Fruit fly (Drosophila melanogaster): ENCODE data around the gene bma.

bma gene

dm6 chr3L:9872035-9872434 lies 35.9 kb upstream of the bma start:
- TF ChIP-seq foxo (GFP tag; optimal IDR thresholded peaks at IDR 0.05) (no peak), Rel (GFP tag; optimal IDR thresholded peaks at IDR 0.05) (no peak), Rel (tag; optimal IDR thresholded peaks at IDR 0.05) (no peak), Myc (optimal IDR thresholded peaks at IDR 0.05) (no peak), Hnf4 (GFP tag; optimal IDR thresholded peaks at IDR 0.05) (no peak), N (GFP tag; optimal IDR thresholded peaks at IDR 0.05) (no peak), dsf (GFP tag; optimal IDR thresholded peaks at IDR 0.05; ENCODE audit: borderline replicate concordance) (no peak), Mio (GFP tag; optimal IDR thresholded peaks at IDR 0.05) (no peak), sv (GFP tag; optimal IDR thresholded peaks at IDR 0.05) (no peak), CG32264 (GFP tag; optimal IDR thresholded peaks at IDR 0.05) (no peak), rgr (GFP tag; optimal IDR thresholded peaks at IDR 0.05) (no peak), GATAd (GFP tag; optimal IDR thresholded peaks at IDR 0.05) (no peak), CrebA (GFP tag; optimal IDR thresholded peaks at IDR 0.05; ENCODE audit: borderline replicate concordance) (no peak), HLH106 (tag; optimal IDR thresholded peaks at IDR 0.05) (no peak), dl (GFP tag; optimal IDR thresholded peaks at IDR 0.05; ENCODE audit: insufficient read depth in 1 of 2, partially characterized antibody in 2 of 2) (no peak), lola (GFP tag; optimal IDR thresholded peaks at IDR 0.05) (no peak), psq (GFP tag; optimal IDR thresholded peaks at IDR 0.05) (no peak), usp (GFP tag; optimal IDR thresholded peaks at IDR 0.05) (no peak)

dm6 chr3L:9878685-9879084 lies 29.2 kb upstream of the bma start, which contains the start of gene CG34382:
TSS of gene CG34382 (plus strand) at chr3L:9878985.
- TF ChIP-seq Myc (optimal IDR thresholded peaks at IDR 0.05) = no peak
- TF ChIP-seq sv (GFP tag; optimal IDR thresholded peaks at IDR 0.05) = no peak
- TF ChIP-seq brk (GFP tag; optimal IDR thresholded peaks at IDR 0.05) = no peak
- TF ChIP-seq psq (GFP tag; optimal IDR thresholded peaks at IDR 0.05) = no peak
- no peak for TF ChIP-seq CG32264 (GFP tag; optimal IDR thresholded peaks at IDR 0.05)
- no peak for TF ChIP-seq Jra (GFP tag; optimal IDR thresholded peaks at IDR 0.05)

- TF ChIP-seq woc (GFP tag; optimal IDR thresholded peaks at IDR 0.05) (peak; percentile 49), Dif (GFP tag; optimal IDR thresholded peaks at IDR 0.05; ENCODE audit: partially characterized antibody) (no peak), Dfd (GFP tag; optimal IDR thresholded peaks at IDR 0.05) (no peak), dmrt93B (GFP tag; optimal IDR thresholded peaks at IDR 0.05) (peak; percentile 77), HLH106 (tag; optimal IDR thresholded peaks at IDR 0.05) (peak; percentile 92), CG9705 (GFP tag; optimal IDR thresholded peaks at IDR 0.05) (peak; percentile 57), fru (GFP tag; optimal IDR thresholded peaks at IDR 0.05) (peak; percentile 51), Hr78 (GFP tag; optimal IDR thresholded peaks at IDR 0.05) (no peak), h (GFP tag; optimal IDR thresholded peaks at IDR 0.05) (peak; percentile 68), sv (GFP tag; optimal IDR thresholded peaks at IDR 0.05) (peak; percentile 52), Abd-B (GFP tag; optimal IDR thresholded peaks at IDR 0.05) (no peak), lola (GFP tag; optimal IDR thresholded peaks at IDR 0.05) (no peak), CG32264 (GFP tag; optimal IDR thresholded peaks at IDR 0.05) (no peak), tai (GFP tag; optimal IDR thresholded peaks at IDR 0.05) (no peak), usp (GFP tag; optimal IDR thresholded peaks at IDR 0.05) (no peak), psq (GFP tag; optimal IDR thresholded peaks at IDR 0.05) (peak; percentile 77), OdsH (GFP tag; optimal IDR thresholded peaks at IDR 0.05) (peak; percentile 80), Sp1 (GFP tag; optimal IDR thresholded peaks at IDR 0.05) (peak; percentile 89), N (GFP tag; optimal IDR thresholded peaks at IDR 0.05) (no peak), Hnf4 (GFP tag; optimal IDR thresholded peaks at IDR 0.05) (no peak), dsf (GFP tag; optimal IDR thresholded peaks at IDR 0.05; ENCODE audit: borderline replicate concordance) (no peak), ey (GFP tag; optimal IDR thresholded peaks at IDR 0.05) (peak; percentile 46), pan (optimal IDR thresholded peaks at IDR 0.05) (no peak), Rel (GFP tag; optimal IDR thresholded peaks at IDR 0.05) (no peak), Rel (tag; optimal IDR thresholded peaks at IDR 0.05) (peak; percentile 44), jim (GFP tag; optimal IDR thresholded peaks at IDR 0.05) (no peak), foxo (GFP tag; optimal IDR thresholded peaks at IDR 0.05) (peak in 1 of 2 experiments; percentile 76), rgr (GFP tag; optimal IDR thresholded peaks at IDR 0.05) (peak; percentile 78), CrebA (GFP tag; optimal IDR thresholded peaks at IDR 0.05; ENCODE audit: borderline replicate concordance) (no peak), Jra (GFP tag; optimal IDR thresholded peaks at IDR 0.05) (no peak), Myc (optimal IDR thresholded peaks at IDR 0.05) (no peak), br (GFP tag; optimal IDR thresholded peaks at IDR 0.05) (no peak), Vsx2 (GFP tag; optimal IDR thresholded peaks at IDR 0.05; ENCODE audit: partially characterized antibody) (no peak), GATAd (GFP tag; optimal IDR thresholded peaks at IDR 0.05) (peak; percentile 34), Mio (GFP tag; optimal IDR thresholded peaks at IDR 0.05) (no peak), Hr83 (GFP tag; optimal IDR thresholded peaks at IDR 0.05; ENCODE audit: poor library complexity, severe bottlenecking) (peak; percentile 29), sage (GFP tag; optimal IDR thresholded peaks at IDR 0.05) (no peak), brk (GFP tag; optimal IDR thresholded peaks at IDR 0.05) (no peak), dl (GFP tag; optimal IDR thresholded peaks at IDR 0.05; ENCODE audit: insufficient read depth in 1 of 2, partially characterized antibody in 2 of 2) (no peak)
Measured at dm6 chr3L:9888630-9889130, 19.2 kb upstream of the bma start, which contains the start of the genes Taf2 and CalpB. TSS of gene Taf2 (minus strand) at chr3L:9888683. TSS of gene CalpB (plus strand) at chr3L:9888762.

Data from whole organism, wandering third instar larva.